Fruit fly (Drosophila melanogaster) whole organism, prepupa: ENCODE results near the gene CG44000.

Experiments
- CG10669 ChIP-seq: fragments of 200-800 bp; sonication (Bioruptor generic); optimal IDR thresholded peaks from 3 replicates; lab custom pipeline; 2018; ENCODE audit warnings: missing biosample characterization, mild to moderate bottlenecking, missing genetic modification characterization, moderate library complexity
- CG11294 ChIP-seq: fragments of 200-800 bp; sonication (Bioruptor generic); IDR thresholded peaks from 2 replicates; pipeline ENCODE4 v1.3.6; 2022; ENCODE audit warnings: missing biosample characterization, missing genetic modification characterization
- CG15336 ChIP-seq: fragments of 200-800 bp; sonication (Bioruptor generic); IDR thresholded peaks from 2 replicates; pipeline ENCODE4 v1.3.6; 2022; ENCODE audit warnings: missing biosample characterization, missing genetic modification characterization
- CG1621 ChIP-seq: fragments of 200-800 bp; sonication (Bioruptor generic); optimal IDR thresholded peaks from 3 replicates; lab custom pipeline; 2018; ENCODE audit warnings: missing biosample characterization, mild to moderate bottlenecking, missing genetic modification characterization
- CG16779 ChIP-seq: fragments of 200-800 bp; sonication (Bioruptor generic); optimal IDR thresholded peaks from 3 replicates; lab custom pipeline; 2017; ENCODE audit warnings: missing biosample characterization, mild to moderate bottlenecking, missing genetic modification characterization
- CG3032 ChIP-seq: fragments of 200-800 bp; optimal IDR thresholded peaks from 2 replicates; lab custom pipeline; 2019; ENCODE audit warnings: missing biosample characterization, mild to moderate bottlenecking, missing genetic modification characterization, moderate library complexity
- CG31627 ChIP-seq: fragments of 200-800 bp; sonication (Bioruptor generic); optimal IDR thresholded peaks from 3 replicates; lab custom pipeline; 2016; ENCODE audit warnings: missing biosample characterization, missing genetic modification characterization
- CG32006 ChIP-seq: fragments of 200-800 bp; sonication (Bioruptor generic); optimal IDR thresholded peaks from 3 replicates; lab custom pipeline; 2017; ENCODE audit warnings: missing biosample characterization, mild to moderate bottlenecking, missing genetic modification characterization
- CG3919 ChIP-seq: fragments of 200-800 bp; sonication (Bioruptor generic); optimal IDR thresholded peaks from 3 replicates; lab custom pipeline; 2016; ENCODE audit warnings: missing biosample characterization, missing genetic modification characterization
- CG6163 ChIP-seq: fragments of 200-800 bp; sonication (Bioruptor generic); IDR thresholded peaks from 3 replicates; pipeline ENCODE4 v1.3.6; 2022; ENCODE audit warnings: missing biosample characterization, missing genetic modification characterization
- CG6276 ChIP-seq: fragments of 200-800 bp; sonication (Bioruptor generic); optimal IDR thresholded peaks from 2 replicates; lab custom pipeline; 2017; ENCODE audit warnings: missing biosample characterization, mild to moderate bottlenecking, missing genetic modification characterization
- CG6792 ChIP-seq: fragments of 200-800 bp; sonication (Bioruptor generic); optimal IDR thresholded peaks from 3 replicates; lab custom pipeline; 2016; ENCODE audit warnings: missing biosample characterization, missing genetic modification characterization
- CG6808 ChIP-seq: fragments of 200-800 bp; sonication (Bioruptor generic); optimal IDR thresholded peaks from 3 replicates; lab custom pipeline; 2017; ENCODE audit warnings: missing biosample characterization, missing genetic modification characterization, mild to moderate bottlenecking, moderate library complexity, missing genetic modification reagents
- CG6854 ChIP-seq: fragments of 200-800 bp; sonication (Bioruptor generic); optimal IDR thresholded peaks from 2 replicates; lab custom pipeline; 2017; ENCODE audit warnings: missing biosample characterization, mild to moderate bottlenecking, missing genetic modification characterization
- CG8119 ChIP-seq: fragments of 200-800 bp; sonication (Bioruptor generic); IDR thresholded peaks from 3 replicates; pipeline ENCODE4 v1.3.6; 2022; ENCODE audit warnings: missing biosample characterization, missing genetic modification characterization
- CG8632 ChIP-seq: fragments of 200-800 bp; sonication (Bioruptor generic); optimal IDR thresholded peaks from 3 replicates; lab custom pipeline; 2016; ENCODE audit warnings: missing biosample characterization, missing genetic modification characterization
- Eip75B ChIP-seq: fragments of 200-800 bp; sonication (Bioruptor generic); optimal IDR thresholded peaks from 3 replicates; lab custom pipeline; 2016; ENCODE audit warnings: missing biosample characterization, missing genetic modification characterization
- Eip78C ChIP-seq: fragments of 200-800 bp; sonication (Bioruptor generic); peaks from one replicate; lab custom pipeline; 2016; ENCODE audit warnings: missing biosample characterization, missing genetic modification characterization
- Eip93F ChIP-seq: fragments of 200-800 bp; sonication (Bioruptor generic); optimal IDR thresholded peaks from 2 replicates; lab custom pipeline; 2016; ENCODE audit warnings: missing biosample characterization, mild to moderate bottlenecking, missing genetic modification characterization
- Ets96B ChIP-seq: fragments of 200-800 bp; optimal IDR thresholded peaks from 2 replicates; lab custom pipeline; 2019; ENCODE audit warnings: missing biosample characterization, mild to moderate bottlenecking, missing genetic modification characterization, moderate library complexity
- Gug ChIP-seq: fragments of 200-800 bp; sonication (Bioruptor generic); IDR thresholded peaks from 2 replicates; pipeline ENCODE4 v1.3.6; 2022; ENCODE audit warnings: missing biosample characterization, missing genetic modification characterization
- Hr4 ChIP-seq: fragments of 200-800 bp; sonication (Bioruptor generic); optimal IDR thresholded peaks from 3 replicates; lab custom pipeline; 2016; ENCODE audit warnings: missing biosample characterization, missing genetic modification characterization
- Lpt ChIP-seq: fragments of 200-800 bp; sonication (Bioruptor generic); optimal IDR thresholded peaks from 3 replicates; lab custom pipeline; 2016; ENCODE audit warnings: missing biosample characterization, missing genetic modification characterization
- Met ChIP-seq: fragments of 200-800 bp; sonication (Bioruptor generic); optimal IDR thresholded peaks from 3 replicates; lab custom pipeline; 2016; ENCODE audit warnings: missing biosample characterization, missing genetic modification characterization
- OdsH ChIP-seq: fragments of 200-800 bp; sonication (Bioruptor generic); optimal IDR thresholded peaks from 3 replicates; lab custom pipeline; 2016; ENCODE audit warnings: missing biosample characterization, missing genetic modification characterization
- Smox ChIP-seq: fragments of 200-800 bp; sonication (Bioruptor generic); optimal IDR thresholded peaks from 3 replicates; lab custom pipeline; 2016; ENCODE audit warnings: missing biosample characterization, missing genetic modification characterization
- Sox102F ChIP-seq: fragments of 200-800 bp; sonication (Bioruptor generic); optimal IDR thresholded peaks from 2 replicates; lab custom pipeline; 2016; ENCODE audit warnings: missing biosample characterization, mild to moderate bottlenecking, missing genetic modification characterization
- Sox14 ChIP-seq: fragments of 200-800 bp; sonication (Bioruptor generic); optimal IDR thresholded peaks from 3 replicates; lab custom pipeline; 2016; ENCODE audit warnings: missing biosample characterization, missing genetic modification characterization
- achi ChIP-seq: fragments of 200-800 bp; sonication (Bioruptor generic); optimal IDR thresholded peaks from 3 replicates; lab custom pipeline; 2016; ENCODE audit warnings: missing biosample characterization, missing genetic modification characterization
- cyc ChIP-seq: fragments of 200-800 bp; sonication (Bioruptor generic); optimal IDR thresholded peaks from 3 replicates; lab custom pipeline; 2016; ENCODE audit warnings: missing biosample characterization, missing genetic modification characterization
- dsx ChIP-seq: fragments of 200-800 bp; optimal IDR thresholded peaks from 3 replicates; lab custom pipeline; 2019; ENCODE audit warnings: missing biosample characterization, mild to moderate bottlenecking, missing genetic modification characterization, moderate library complexity; ENCODE audit not compliant: poor library complexity, severe bottlenecking
- eg ChIP-seq: fragments of 200-800 bp; sonication (Bioruptor generic); IDR thresholded peaks from 3 replicates; pipeline ENCODE4 v1.3.6; 2022; ENCODE audit warnings: missing biosample characterization, missing genetic modification characterization
- esn ChIP-seq: fragments of 200-800 bp; sonication (Bioruptor generic); optimal IDR thresholded peaks from 2 replicates; lab custom pipeline; 2016; ENCODE audit warnings: missing biosample characterization, mild to moderate bottlenecking, missing genetic modification characterization, moderate library complexity
- fd59A ChIP-seq: fragments of 200-800 bp; sonication (Bioruptor generic); optimal IDR thresholded peaks from 2 replicates; lab custom pipeline; 2017; ENCODE audit warnings: missing biosample characterization, mild to moderate bottlenecking, missing genetic modification characterization, missing genetic modification reagents
- fd85E ChIP-seq: fragments of 200-800 bp; sonication (Bioruptor generic); optimal IDR thresholded peaks from 3 replicates; lab custom pipeline; 2016; ENCODE audit warnings: missing biosample characterization, missing genetic modification characterization
- fkh ChIP-seq: fragments of 200-800 bp; sonication (Bioruptor generic); optimal IDR thresholded peaks from 3 replicates; lab custom pipeline; 2017; ENCODE audit warnings: missing biosample characterization, mild to moderate bottlenecking, missing genetic modification characterization, moderate library complexity
- lz ChIP-seq: fragments of 200-800 bp; sonication (Bioruptor generic); optimal IDR thresholded peaks from 3 replicates; lab custom pipeline; 2016; ENCODE audit warnings: missing biosample characterization, missing genetic modification characterization
- net ChIP-seq: fragments of 200-800 bp; sonication (Bioruptor generic); optimal IDR thresholded peaks from 3 replicates; lab custom pipeline; 2016; ENCODE audit warnings: missing biosample characterization, missing genetic modification characterization
- salr ChIP-seq, 2 experiments: fragments of 200-800 bp; sonication (Bioruptor generic); optimal IDR thresholded peaks; 3 replicates each; lab custom pipeline; 2016 to 2018; ENCODE audit warnings: missing biosample characterization in 2 of 2, missing genetic modification characterization in 2 of 2, mild to moderate bottlenecking in 1 of 2
- spab ChIP-seq: fragments of 200-800 bp; sonication (Bioruptor generic); optimal IDR thresholded peaks from 2 replicates; lab custom pipeline; 2017; ENCODE audit warnings: missing biosample characterization, mild to moderate bottlenecking, missing genetic modification characterization, missing genetic modification reagents
- ss ChIP-seq, 2 experiments: fragments of 200-800 bp; sonication (Bioruptor generic); optimal IDR thresholded peaks; 2 replicates in 1 of 2; 3 replicates in 1 of 2; lab custom pipeline; 2017 to 2018; ENCODE audit warnings: mild to moderate bottlenecking in 2 of 2, missing biosample characterization in 2 of 2, missing genetic modification characterization in 2 of 2, moderate library complexity in 1 of 2
- svp ChIP-seq: fragments of 200-800 bp; sonication (Bioruptor generic); peaks from one replicate; lab custom pipeline; 2016; ENCODE audit warnings: missing biosample characterization, missing genetic modification characterization
- topi ChIP-seq: fragments of 200-800 bp; sonication (Bioruptor generic); optimal IDR thresholded peaks from 3 replicates; lab custom pipeline; 2016; ENCODE audit warnings: missing biosample characterization, missing genetic modification characterization
- vri ChIP-seq: fragments of 200-800 bp; sonication (Bioruptor generic); optimal IDR thresholded peaks from 3 replicates; lab custom pipeline; 2016; ENCODE audit warnings: missing biosample characterization, mild to moderate bottlenecking, missing genetic modification characterization

Gene CG44000

DNA sequence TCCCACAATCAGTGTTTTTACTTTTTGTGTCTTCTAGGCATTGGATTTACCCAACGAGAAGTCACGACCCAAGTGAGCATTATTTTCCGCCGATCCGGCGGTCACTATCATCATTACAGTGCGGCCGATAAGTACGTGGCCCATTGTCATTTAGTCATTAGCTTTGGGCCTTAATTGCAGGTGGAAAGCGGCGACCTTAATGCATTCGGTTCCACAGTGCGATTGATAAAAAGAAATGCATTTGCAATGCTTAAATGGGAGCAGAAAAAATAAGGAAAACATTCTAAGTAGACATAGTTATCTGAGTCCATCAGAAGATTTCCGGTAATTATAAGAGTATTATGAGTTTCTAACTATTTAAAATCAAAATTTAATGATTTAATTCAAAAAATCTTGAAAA lies 49.1 kb downstream of the CG44000 start (continued):
- no peak for TF ChIP-seq CG6276
- peak; percentile 43 for TF ChIP-seq OdsH
- peak; percentile 38; the same call in 1 of the 3 replicates for TF ChIP-seq CG6163
- TF ChIP-seq CG32006: peak; percentile 20
- TF ChIP-seq Gug (GFP tag; lab: Robert Waterston, UW): no peak
- peak; percentile 68 for TF ChIP-seq Eip78C (GFP tag; lab: Kevin White, UChicago)
- TF ChIP-seq spab: no peak
- TF ChIP-seq svp (GFP tag; lab: Kevin White, UChicago): peak; percentile 92
- TF ChIP-seq esn: peak; percentile 38
- TF ChIP-seq Met: peak; percentile 39

DNA sequence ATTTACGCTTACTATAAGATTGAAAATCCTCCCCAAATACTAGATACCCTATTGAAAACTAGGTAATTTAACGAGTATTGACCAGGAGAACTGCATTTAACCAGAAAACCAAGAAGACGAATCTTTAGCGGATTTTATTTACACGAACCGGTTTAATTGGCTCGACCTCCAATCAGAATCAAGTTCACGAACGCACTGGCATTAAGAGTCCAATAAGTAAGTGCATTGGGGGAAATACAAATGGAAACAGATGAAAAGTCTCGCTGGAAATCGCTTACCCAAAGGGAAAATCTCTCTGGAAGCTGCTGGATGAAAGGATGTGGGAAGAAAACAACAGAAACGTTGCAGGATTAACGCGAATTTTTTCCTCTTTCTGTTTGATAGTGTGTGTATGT lies 49.5 kb downstream of the CG44000 start:
- TF ChIP-seq Sox102F (GFP tag; lab: Kevin White, UChicago) (no peak), eg (GFP tag; lab: Robert Waterston, UW) (no peak), CG11294 (no peak), lz (GFP tag; lab: Kevin White, UChicago) (no peak), CG10669 (GFP tag; lab: Kevin White, UChicago) (no peak), Gug (GFP tag; lab: Robert Waterston, UW) (no peak), svp (GFP tag; lab: Kevin White, UChicago) (no peak), Sox14 (GFP tag; lab: Kevin White, UChicago) (no peak), cyc (GFP tag; lab: Kevin White, UChicago) (no peak), achi (no peak), Hr4 (no peak), vri (GFP tag; lab: Kevin White, UChicago) (no peak)

DNA sequence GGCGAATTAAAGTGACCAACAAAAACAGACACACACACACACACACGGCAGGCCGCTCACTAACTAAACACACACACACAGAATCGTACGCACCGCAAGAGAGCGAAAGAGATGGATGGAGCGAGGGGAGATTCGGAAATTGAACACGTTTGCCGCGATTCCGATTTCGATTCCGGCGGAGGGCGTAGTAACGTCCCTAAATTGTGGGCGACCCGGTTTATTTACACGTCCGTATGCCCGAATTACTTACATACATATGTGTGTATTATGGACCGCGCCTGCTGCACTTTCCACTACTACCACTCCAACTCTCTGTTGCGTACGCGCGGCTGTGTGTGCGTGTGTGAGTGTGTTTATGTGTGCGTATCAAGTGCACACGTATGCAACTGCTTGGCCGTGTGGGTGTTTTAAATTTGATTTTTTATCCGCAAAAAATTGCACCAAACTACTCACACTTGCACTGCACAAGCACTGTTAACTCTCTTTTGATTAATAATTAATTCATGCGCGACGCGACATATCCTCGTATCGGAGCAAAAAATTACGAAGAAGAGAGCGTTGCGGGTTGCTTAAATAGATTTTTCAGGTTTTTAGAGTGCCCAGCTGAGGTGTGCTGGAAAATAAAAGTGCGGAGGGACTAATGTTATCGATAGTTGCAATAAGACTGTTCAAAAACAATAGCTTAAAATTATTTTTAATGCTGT lies 50.1 kb downstream of the CG44000 start, which contains the start of gene Pgant5:
Gene Pgant5, minus strand, starts transcription at position 601 of the 704 bp plus-strand sequence.
- TF ChIP-seq dsx (GFP tag; lab: Kevin White, UChicago): peak; percentile 26
- no peak for TF ChIP-seq Lpt (GFP tag; lab: Kevin White, UChicago)
- no peak for TF ChIP-seq achi
- TF ChIP-seq CG8632 (GFP tag; lab: Kevin White, UChicago): no peak
- peak in 1 of 2 experiments; percentile 2 for TF ChIP-seq salr (GFP tag; optimal IDR thresholded peaks at IDR 0.05; lab: Kevin White, UChicago)
- peak; percentile 20 for TF ChIP-seq net
- peak; percentile 73 for TF ChIP-seq Eip78C (GFP tag; lab: Kevin White, UChicago)
- TF ChIP-seq CG6792 (GFP tag; lab: Kevin White, UChicago): peak; percentile 10
- peak; percentile 24 for TF ChIP-seq CG3919
- TF ChIP-seq CG32006: peak; percentile 17
- TF ChIP-seq svp (GFP tag; lab: Kevin White, UChicago): peak; percentile 70
- peak; percentile 39 for TF ChIP-seq vri (GFP tag; lab: Kevin White, UChicago)
- TF ChIP-seq topi (GFP tag; lab: Kevin White, UChicago): peak; percentile 27
- no peak for TF ChIP-seq Smox
- TF ChIP-seq Met: peak; percentile 15
- peak; percentile 40 for TF ChIP-seq CG6808 (GFP tag; lab: Kevin White, UChicago)
- TF ChIP-seq CG1621 (tag; lab: Kevin White, UChicago): peak; percentile 67
- peak; percentile 20 for TF ChIP-seq Eip75B
- peak; percentile 13 for TF ChIP-seq CG6276
- TF ChIP-seq CG16779 (tag; lab: Kevin White, UChicago): peak; percentile 46
- TF ChIP-seq Eip93F (GFP tag; lab: Kevin White, UChicago): no peak
- TF ChIP-seq Ets96B (tag; lab: Kevin White, UChicago): peak; percentile 9
- peak; percentile 24; the same call in 1 of the 3 replicates for TF ChIP-seq CG8119 (GFP tag; lab: Robert Waterston, UW)
- TF ChIP-seq ss (GFP tag; optimal IDR thresholded peaks at IDR 0.05; lab: Kevin White, UChicago): peak; percentile 9 to 52
- TF ChIP-seq CG15336 (GFP tag; lab: Robert Waterston, UW): peak; percentile 30; the same call in 1 of the 2 replicates
- peak; percentile 6 for TF ChIP-seq lz (GFP tag; lab: Kevin White, UChicago)
- no peak for TF ChIP-seq Hr4
- TF ChIP-seq fd59A: no peak
- peak; percentile 78 for TF ChIP-seq fkh (GFP tag; lab: Kevin White, UChicago)
- peak; percentile 36 for TF ChIP-seq CG6854 (GFP tag; lab: Kevin White, UChicago)
- TF ChIP-seq CG3032: no peak
- no peak for TF ChIP-seq CG31627
- peak; percentile 27 for TF ChIP-seq Sox14 (GFP tag; lab: Kevin White, UChicago)
- TF ChIP-seq Sox102F (GFP tag; lab: Kevin White, UChicago): peak; percentile 45
- peak; percentile 32; the same call in 1 of the 3 replicates for TF ChIP-seq eg (GFP tag; lab: Robert Waterston, UW)
- TF ChIP-seq esn: peak; percentile 40
- no peak for TF ChIP-seq CG6163
- no peak for TF ChIP-seq fd85E (GFP tag; lab: Kevin White, UChicago)
